Fruit fly (Drosophila melanogaster) whole organism, embryonic: ENCODE measurements around the gene CG9590.
A peak's percentile ranks its signal among the peaks of the same experiment; 100 is the strongest.

Experiments
- CG10321 ChIP-seq: fragments of 200-800 bp; sonication (Bioruptor generic); IDR thresholded peaks from 2 replicates; pipeline ENCODE4 v1.3.6; 2022; ENCODE audit warnings: missing biosample characterization, missing genetic modification characterization
- CG10431 ChIP-seq: fragments of 200-800 bp; sonication (Bioruptor generic); optimal IDR thresholded peaks from 3 replicates; lab custom pipeline; 2018; ENCODE audit warnings: missing biosample characterization, mild to moderate bottlenecking, missing genetic modification characterization
- CG10654 ChIP-seq: fragments of 200-800 bp; sonication (Bioruptor generic); optimal IDR thresholded peaks from 2 replicates; lab custom pipeline; 2016; ENCODE audit warnings: missing biosample characterization, missing genetic modification characterization
- CG11560 ChIP-seq: fragments of 200-800 bp; sonication (Bioruptor generic); IDR thresholded peaks from 3 replicates; pipeline ENCODE4 v1.3.6; 2022; ENCODE audit warnings: missing biosample characterization, missing genetic modification characterization
- CG12659 ChIP-seq: fragments of 200-800 bp; sonication (Bioruptor generic); optimal IDR thresholded peaks from 3 replicates; lab custom pipeline; 2017; ENCODE audit warnings: mild to moderate bottlenecking, missing biosample characterization, missing genetic modification reagents, missing genetic modification characterization
- CG1647 ChIP-seq: fragments of 200-800 bp; sonication (Bioruptor generic); optimal IDR thresholded peaks from 3 replicates; lab custom pipeline; 2016; ENCODE audit warnings: missing biosample characterization, missing genetic modification characterization
- CG16815 ChIP-seq: fragments of 200-800 bp; sonication (Bioruptor generic); optimal IDR thresholded peaks from 3 replicates; lab custom pipeline; 2017; ENCODE audit warnings: missing biosample characterization, mild to moderate bottlenecking, missing genetic modification characterization
- CG17359 ChIP-seq: fragments of 200-800 bp; sonication (Bioruptor generic); optimal IDR thresholded peaks from 3 replicates; lab custom pipeline; 2018; ENCODE audit warnings: missing biosample characterization, mild to moderate bottlenecking, missing genetic modification characterization, moderate library complexity
- CG17802 ChIP-seq: fragments of 200-800 bp; sonication (Bioruptor generic); optimal IDR thresholded peaks from 2 replicates; lab custom pipeline; 2018; ENCODE audit warnings: missing biosample characterization, mild to moderate bottlenecking, missing genetic modification characterization, moderate library complexity
- CG1832 ChIP-seq: fragments of 200-800 bp; sonication (Bioruptor generic); optimal IDR thresholded peaks from 2 replicates; lab custom pipeline; 2017; ENCODE audit warnings: missing biosample characterization, mild to moderate bottlenecking, missing genetic modification characterization, inconsistent platforms
- CG2129 ChIP-seq: fragments of 200-800 bp; sonication (Bioruptor generic); IDR thresholded peaks from 2 replicates; pipeline ENCODE4 v1.3.6; 2022; ENCODE audit warnings: missing biosample characterization, missing genetic modification characterization; ENCODE audit not compliant: partially characterized antibody
- CG2202 ChIP-seq: fragments of 200-800 bp; sonication (Bioruptor generic); optimal IDR thresholded peaks from 2 replicates; lab custom pipeline; 2018; ENCODE audit warnings: missing biosample characterization, mild to moderate bottlenecking, missing genetic modification characterization
- CG30403 ChIP-seq: fragments of 200-800 bp; sonication (Bioruptor generic); optimal IDR thresholded peaks from 3 replicates; lab custom pipeline; 2016; ENCODE audit warnings: missing biosample characterization, missing genetic modification characterization
- CG31441 ChIP-seq: fragments of 200-800 bp; sonication (Bioruptor generic); IDR thresholded peaks from 2 replicates; pipeline ENCODE4 v1.3.6; 2022; ENCODE audit warnings: missing biosample characterization, missing genetic modification characterization
- CG34224 ChIP-seq: fragments of 200-800 bp; sonication (Bioruptor generic); IDR thresholded peaks from 3 replicates; pipeline ENCODE4 v1.3.6; 2022; ENCODE audit warnings: missing biosample characterization, missing genetic modification characterization; ENCODE audit not compliant: partially characterized antibody
- CG34376 ChIP-seq: fragments of 200-800 bp; sonication (Bioruptor generic); optimal IDR thresholded peaks from 2 replicates; lab custom pipeline; 2018; ENCODE audit warnings: missing biosample characterization, mild to moderate bottlenecking, missing genetic modification characterization
- CG42726 ChIP-seq: fragments of 200-800 bp; sonication (Bioruptor generic); IDR thresholded peaks from 2 replicates; pipeline ENCODE4 v1.3.6; 2022; ENCODE audit warnings: missing biosample characterization, missing genetic modification characterization; ENCODE audit not compliant: partially characterized antibody
- CG43689 ChIP-seq: fragments of 200-800 bp; sonication (Bioruptor generic); IDR thresholded peaks from 2 replicates; pipeline ENCODE4 v1.3.6; 2022; ENCODE audit warnings: missing biosample characterization, missing genetic modification characterization
- CG4707 ChIP-seq: fragments of 200-800 bp; sonication (Bioruptor generic); optimal IDR thresholded peaks from 2 replicates; lab custom pipeline; 2018; ENCODE audit warnings: missing biosample characterization, mild to moderate bottlenecking, missing genetic modification characterization, moderate library complexity
- CG4854 ChIP-seq: fragments of 200-800 bp; sonication (Bioruptor generic); optimal IDR thresholded peaks from 2 replicates; lab custom pipeline; 2016; ENCODE audit warnings: missing biosample characterization, missing genetic modification characterization, inconsistent platforms
- CG6813 ChIP-seq: fragments of 200-800 bp; sonication (Bioruptor generic); optimal IDR thresholded peaks from 2 replicates; lab custom pipeline; 2017; ENCODE audit warnings: missing biosample characterization, missing genetic modification characterization, mild to moderate bottlenecking, moderate library complexity, missing genetic modification reagents
- CG8089 ChIP-seq: fragments of 200-800 bp; sonication (Bioruptor generic); optimal IDR thresholded peaks from 3 replicates; lab custom pipeline; 2016; ENCODE audit warnings: missing biosample characterization, missing genetic modification characterization
- CG8765 ChIP-seq: fragments of 200-800 bp; sonication (Bioruptor generic); IDR thresholded peaks from 2 replicates; pipeline ENCODE4 v1.3.6; 2022; ENCODE audit warnings: missing biosample characterization, missing genetic modification characterization
- CG9609 ChIP-seq: fragments of 200-800 bp; sonication (Bioruptor generic); optimal IDR thresholded peaks from 3 replicates; lab custom pipeline; 2016; ENCODE audit warnings: missing biosample characterization, missing genetic modification characterization
- Doc3 ChIP-seq: fragments of 200-800 bp; sonication (Bioruptor generic); IDR thresholded peaks from 3 replicates; pipeline ENCODE4 v1.3.6; 2022; ENCODE audit warnings: missing biosample characterization, missing genetic modification characterization; ENCODE audit not compliant: partially characterized antibody
- Elba2 ChIP-seq: fragments of 200-800 bp; sonication (Bioruptor generic); optimal IDR thresholded peaks from 3 replicates; lab custom pipeline; 2016; ENCODE audit warnings: missing biosample characterization, missing genetic modification characterization
- Fer3 ChIP-seq: fragments of 200-800 bp; sonication (Bioruptor generic); optimal IDR thresholded peaks from 2 replicates; lab custom pipeline; 2018; ENCODE audit warnings: missing biosample characterization, mild to moderate bottlenecking, missing genetic modification characterization, moderate library complexity
- Lim3 ChIP-seq: fragments of 200-800 bp; sonication (Bioruptor generic); IDR thresholded peaks from 2 replicates; pipeline ENCODE4 v1.3.6; 2022; ENCODE audit warnings: missing biosample characterization, missing genetic modification characterization
- Opbp ChIP-seq: fragments of 200-800 bp; sonication (Bioruptor generic); IDR thresholded peaks from 3 replicates; pipeline ENCODE4 v1.3.6; 2022; ENCODE audit warnings: missing biosample characterization, missing genetic modification characterization; ENCODE audit not compliant: partially characterized antibody
- Rfx ChIP-seq: fragments of 200-800 bp; sonication (Bioruptor generic); IDR thresholded peaks from 2 replicates; pipeline ENCODE4 v1.3.6; 2022; ENCODE audit warnings: missing biosample characterization, missing genetic modification characterization
- Rx ChIP-seq: fragments of 200-800 bp; sonication (Bioruptor generic); IDR thresholded peaks from 2 replicates; pipeline ENCODE4 v1.3.6; 2022; ENCODE audit warnings: missing biosample characterization, missing genetic modification characterization
- Usf ChIP-seq: fragments of 200-800 bp; sonication (Bioruptor generic); optimal IDR thresholded peaks from 2 replicates; lab custom pipeline; 2017; ENCODE audit warnings: missing genotype, missing biosample characterization, missing genetic modification characterization
- YL-1 ChIP-seq: fragments of 200-800 bp; sonication (Bioruptor generic); optimal IDR thresholded peaks from 3 replicates; lab custom pipeline; 2017; ENCODE audit warnings: missing biosample characterization, mild to moderate bottlenecking, missing genetic modification characterization
- cg ChIP-seq: fragments of 200-800 bp; sonication (Bioruptor generic); optimal IDR thresholded peaks from 3 replicates; lab custom pipeline; 2019; ENCODE audit warnings: missing biosample characterization, mild to moderate bottlenecking, missing genetic modification characterization, moderate library complexity
- chm ChIP-seq: fragments of 200-800 bp; sonication (Bioruptor generic); IDR thresholded peaks from 2 replicates; pipeline ENCODE4 v1.3.6; 2022; ENCODE audit warnings: missing biosample characterization, missing genetic modification characterization
- ci ChIP-seq: fragments of 200-800 bp; sonication (Bioruptor generic); IDR thresholded peaks from 3 replicates; pipeline ENCODE4 v1.3.6; 2022; ENCODE audit warnings: missing biosample characterization, missing genetic modification characterization
- corto ChIP-seq: fragments of 200-800 bp; sonication (Bioruptor generic); optimal IDR thresholded peaks from 2 replicates; lab custom pipeline; 2016; ENCODE audit warnings: missing biosample characterization, mild to moderate bottlenecking, missing genetic modification characterization, moderate library complexity
- dysf ChIP-seq: fragments of 200-800 bp; sonication (Bioruptor generic); IDR thresholded peaks from 3 replicates; pipeline ENCODE4 v1.3.6; 2022; ENCODE audit warnings: missing biosample characterization, missing genetic modification characterization
- ems ChIP-seq: fragments of 200-800 bp; sonication (Bioruptor generic); optimal IDR thresholded peaks from 3 replicates; lab custom pipeline; 2016; ENCODE audit warnings: missing biosample characterization, missing genetic modification characterization
- fd102C ChIP-seq: fragments of 200-800 bp; sonication (Bioruptor generic); optimal IDR thresholded peaks from 2 replicates; lab custom pipeline; 2018; ENCODE audit warnings: missing biosample characterization, mild to moderate bottlenecking, missing genetic modification characterization, moderate library complexity
- ftz-f1 ChIP-seq: fragments of 200-800 bp; sonication (Bioruptor generic); optimal IDR thresholded peaks from 2 replicates; lab custom pipeline; 2016; ENCODE audit warnings: missing biosample characterization, missing genetic modification characterization
- gsb ChIP-seq: fragments of 200-800 bp; sonication (Bioruptor generic); IDR thresholded peaks from 2 replicates; pipeline ENCODE4 v1.3.6; 2022; ENCODE audit warnings: missing biosample characterization, missing genetic modification characterization
- mam ChIP-seq: fragments of 200-800 bp; sonication (Bioruptor generic); optimal IDR thresholded peaks from 3 replicates; lab custom pipeline; 2016; ENCODE audit warnings: missing biosample characterization, missing genetic modification characterization
- pho ChIP-seq: fragments of 200-800 bp; sonication (Bioruptor generic); optimal IDR thresholded peaks from 2 replicates; lab custom pipeline; 2016; ENCODE audit warnings: missing biosample characterization, missing genetic modification characterization
- phol ChIP-seq: fragments of 200-800 bp; sonication (Bioruptor generic); optimal IDR thresholded peaks from 3 replicates; lab custom pipeline; 2018; ENCODE audit warnings: missing biosample characterization, mild to moderate bottlenecking, missing genetic modification characterization, moderate library complexity
- row ChIP-seq: fragments of 200-800 bp; sonication (Bioruptor generic); IDR thresholded peaks from 3 replicates; pipeline ENCODE4 v1.3.6; 2022; ENCODE audit warnings: missing biosample characterization, missing genetic modification characterization
- run ChIP-seq: fragments of 200-800 bp; sonication (Bioruptor generic); optimal IDR thresholded peaks from 3 replicates; lab custom pipeline; 2018; ENCODE audit warnings: missing biosample characterization, mild to moderate bottlenecking, missing genetic modification characterization
- stc ChIP-seq: fragments of 200-800 bp; sonication (Bioruptor generic); IDR thresholded peaks from 2 replicates; pipeline ENCODE4 v1.3.6; 2022; ENCODE audit warnings: missing biosample characterization, missing genetic modification characterization
- trem ChIP-seq: fragments of 200-800 bp; optimal IDR thresholded peaks from 3 replicates; lab custom pipeline; 2019; ENCODE audit warnings: missing biosample characterization, mild to moderate bottlenecking, missing genetic modification characterization, moderate library complexity
- yki ChIP-seq: fragments of >200 bp; optimal IDR thresholded peaks from 3 replicates; lab custom pipeline; 2018
- zen ChIP-seq: fragments of 200-800 bp; sonication (Bioruptor generic); optimal IDR thresholded peaks from 3 replicates; lab custom pipeline; 2018; ENCODE audit warnings: missing biosample characterization, mild to moderate bottlenecking, missing genetic modification characterization, moderate library complexity

CG9590 gene

dm6 chr3R:15792427-15792826 is 5.9 kb downstream of the CG9590 start, which contains the start of gene Acyp2 (continued):
- no peak for TF ChIP-seq pho (GFP tag; lab: Kevin White, UChicago)
- TF ChIP-seq CG16815 (GFP tag; lab: Kevin White, UChicago) = no peak
- TF ChIP-seq CG17802 = peak; percentile 75
- no peak for TF ChIP-seq CG6813
- TF ChIP-seq CG10654 (GFP tag; lab: Kevin White, UChicago) = no peak
- peak; percentile 59; the same call in 1 of the 3 replicates for TF ChIP-seq Opbp (GFP tag; lab: Robert Waterston, UW)
- no peak for TF ChIP-seq CG2129 (GFP tag; lab: Robert Waterston, UW)
- peak; percentile 52 for TF ChIP-seq row (GFP tag; lab: Robert Waterston, UW)
- no peak for TF ChIP-seq CG8089 (GFP tag; lab: Kevin White, UChicago)
- no peak for TF ChIP-seq CG43689
- no peak for TF ChIP-seq Usf (GFP tag; lab: Kevin White, UChicago)
- no peak for TF ChIP-seq CG1647 (GFP tag; lab: Kevin White, UChicago)
- TF ChIP-seq CG30403 = peak; percentile 40
- TF ChIP-seq cg (GFP tag; lab: Kevin White, UChicago) = no peak
- peak; percentile 56; the same call in 2 of the 3 replicates for TF ChIP-seq Doc3 (GFP tag; lab: Robert Waterston, UW)
- TF ChIP-seq CG9609 (GFP tag; lab: Kevin White, UChicago) = no peak
- peak; percentile 74 for TF ChIP-seq Rfx (GFP tag; lab: Robert Waterston, UW)
- no peak for TF ChIP-seq ftz-f1 (GFP tag; lab: Kevin White, UChicago)
- TF ChIP-seq CG10431 (GFP tag; lab: Kevin White, UChicago) = no peak
- TF ChIP-seq Rx (GFP tag; lab: Robert Waterston, UW) = no peak
- peak; percentile 37; the same call in 1 of the 3 replicates for TF ChIP-seq ci (GFP tag; lab: Robert Waterston, UW)
- TF ChIP-seq CG2202 (tag; lab: Kevin White, UChicago) = no peak
- TF ChIP-seq CG31441 (GFP tag; lab: Robert Waterston, UW) = no peak
- TF ChIP-seq run (tag; lab: Kevin White, UChicago) = no peak
- TF ChIP-seq CG10321 (GFP tag; lab: Robert Waterston, UW) = peak; percentile 18; the same call in 1 of the 2 replicates
- peak; percentile 60 for TF ChIP-seq YL-1 (GFP tag; lab: Kevin White, UChicago)
- no peak for TF ChIP-seq dysf (GFP tag; lab: Robert Waterston, UW)
- TF ChIP-seq CG1832 (GFP tag; lab: Kevin White, UChicago) = no peak
- TF ChIP-seq zen = no peak
- TF ChIP-seq CG42726 (GFP tag; lab: Robert Waterston, UW) = peak; percentile 42; the same call in 1 of the 2 replicates
- no peak for TF ChIP-seq chm (GFP tag; lab: Robert Waterston, UW)
- no peak for TF ChIP-seq Lim3 (GFP tag; lab: Robert Waterston, UW)
- peak; percentile 77 for TF ChIP-seq CG12659 (GFP tag; lab: Kevin White, UChicago)
- peak; percentile 4 for TF ChIP-seq ems (GFP tag; lab: Kevin White, UChicago)
- TF ChIP-seq trem (tag; lab: Kevin White, UChicago) = peak; percentile 59
- TF ChIP-seq fd102C (GFP tag; lab: Kevin White, UChicago) = no peak
- peak; percentile 40 for TF ChIP-seq phol (tag; lab: Kevin White, UChicago)
- 0 out of 2 replicates have a peak, but pooled peaks have one; percentile 26 for TF ChIP-seq CG8765 (GFP tag; lab: Robert Waterston, UW)
- no peak for TF ChIP-seq yki (lab: Kevin White, UChicago)
- TF ChIP-seq CG4707 = no peak
- no peak for TF ChIP-seq CG17359 (tag; lab: Kevin White, UChicago)
- peak; percentile 8 for TF ChIP-seq Elba2 (GFP tag; lab: Kevin White, UChicago)
- TF ChIP-seq stc (GFP tag; lab: Robert Waterston, UW) = no peak
- TF ChIP-seq corto = no peak
- TF ChIP-seq CG11560 (tag; lab: Robert Waterston, UW) = no peak; the same call in 1 of the 3 replicates
- peak; percentile 45 for TF ChIP-seq mam
- peak; percentile 1 for TF ChIP-seq CG34376 (GFP tag; lab: Kevin White, UChicago)
- no peak for TF ChIP-seq Fer3 (tag; lab: Kevin White, UChicago)
- TF ChIP-seq CG34224 (GFP tag; lab: Robert Waterston, UW) = peak; percentile 40; the same call in 2 of the 3 replicates
- TF ChIP-seq gsb (GFP tag; lab: Robert Waterston, UW) = no peak
- TF ChIP-seq CG4854 (GFP tag; lab: Kevin White, UChicago) = peak; percentile 53
